Fruit fly (Drosophila melanogaster) whole organism, embryonic: ENCODE data around the gene CG7304.

Experiments used
- Abd-B ChIP-seq: fragments of 200-800 bp; sonication (Bioruptor generic); optimal IDR thresholded peaks from 2 replicates; lab custom pipeline; 2018; ENCODE audit warnings: missing biosample characterization, mild to moderate bottlenecking, missing genetic modification characterization, moderate library complexity
- Ada2b ChIP-seq: fragments of 200-800 bp; sonication (Bioruptor generic); IDR thresholded peaks from 2 replicates; pipeline ENCODE4 v1.3.6; 2022; ENCODE audit warnings: missing biosample characterization, missing genetic modification characterization
- Adf1 ChIP-seq: fragments of 200-800 bp; sonication (Bioruptor generic); IDR thresholded peaks from 2 replicates; pipeline ENCODE4 v1.3.6; 2022; ENCODE audit warnings: missing biosample characterization, missing genetic modification characterization
- Atf3 ChIP-seq: fragments of 200-800 bp; sonication (Bioruptor generic); optimal IDR thresholded peaks from 3 replicates; lab custom pipeline; 2016; ENCODE audit warnings: missing biosample characterization, missing genetic modification characterization
- BtbVII ChIP-seq: fragments of 200-800 bp; sonication (Bioruptor generic); optimal IDR thresholded peaks from 3 replicates; lab custom pipeline; 2017; ENCODE audit warnings: missing biosample characterization, mild to moderate bottlenecking, missing genetic modification characterization
- CG12155 ChIP-seq: fragments of 200-800 bp; sonication (Bioruptor generic); optimal IDR thresholded peaks from 3 replicates; lab custom pipeline; 2016; ENCODE audit warnings: missing biosample characterization, missing genetic modification characterization
- CG12769 ChIP-seq: fragments of 200-800 bp; sonication (Bioruptor generic); optimal IDR thresholded peaks from 2 replicates; lab custom pipeline; 2019; ENCODE audit warnings: missing biosample characterization, mild to moderate bottlenecking, missing genetic modification characterization, moderate library complexity
- CG13287 ChIP-seq: fragments of 200-800 bp; sonication (Bioruptor generic); IDR thresholded peaks from 2 replicates; pipeline ENCODE4 v1.3.6; 2022; ENCODE audit warnings: missing biosample characterization, missing genetic modification characterization; ENCODE audit not compliant: partially characterized antibody
- CG14441 ChIP-seq: fragments of 200-800 bp; sonication (Bioruptor generic); IDR thresholded peaks from 2 replicates; pipeline ENCODE4 v1.3.6; 2022; ENCODE audit warnings: missing biosample characterization, missing genetic modification characterization
- CG1647 ChIP-seq: fragments of 200-800 bp; sonication (Bioruptor generic); optimal IDR thresholded peaks from 3 replicates; lab custom pipeline; 2016; ENCODE audit warnings: missing biosample characterization, missing genetic modification characterization
- CG1832 ChIP-seq: fragments of 200-800 bp; sonication (Bioruptor generic); optimal IDR thresholded peaks from 2 replicates; lab custom pipeline; 2017; ENCODE audit warnings: missing biosample characterization, mild to moderate bottlenecking, missing genetic modification characterization, inconsistent platforms
- CG18476 ChIP-seq: fragments of 200-800 bp; sonication (Bioruptor generic); optimal IDR thresholded peaks from 2 replicates; lab custom pipeline; 2016; ENCODE audit warnings: missing biosample characterization, mild to moderate bottlenecking, missing genetic modification characterization
- CG2116 ChIP-seq: fragments of 200-800 bp; sonication (Bioruptor generic); optimal IDR thresholded peaks from 3 replicates; lab custom pipeline; 2018; ENCODE audit warnings: missing biosample characterization, mild to moderate bottlenecking, missing genetic modification characterization
- CG3726 ChIP-seq: fragments of 200-800 bp; sonication (Bioruptor generic); IDR thresholded peaks from 3 replicates; pipeline ENCODE4, ENCODE4 v1.3.6; 2022; ENCODE audit warnings: missing biosample characterization, missing genetic modification characterization
- CTCF ChIP-seq: fragments of 200-800 bp; sonication (Bioruptor generic); optimal IDR thresholded peaks from 2 replicates; lab custom pipeline; 2017; ENCODE audit warnings: missing biosample characterization, mild to moderate bottlenecking, missing genetic modification characterization, moderate library complexity
- CkIIα-i1 ChIP-seq: fragments of 200-800 bp; sonication (Bioruptor generic); IDR thresholded peaks from 2 replicates; pipeline ENCODE4 v1.3.6; 2022; ENCODE audit warnings: missing biosample characterization, missing genetic modification characterization
- Dfd ChIP-seq, 2 experiments: fragments of >200 bp; optimal IDR thresholded peaks; 2 replicates each; lab custom pipeline; 2017; ENCODE audit warnings: missing biosample characterization in 2 of 2, missing genetic modification characterization in 2 of 2
- Dref ChIP-seq: fragments of 200-800 bp; sonication (Bioruptor generic); IDR thresholded peaks from 2 replicates; pipeline ENCODE4 v1.3.6; 2022; ENCODE audit warnings: missing biosample characterization, missing genetic modification characterization
- Lim3 ChIP-seq: fragments of 200-800 bp; sonication (Bioruptor generic); IDR thresholded peaks from 2 replicates; pipeline ENCODE4 v1.3.6; 2022; ENCODE audit warnings: missing biosample characterization, missing genetic modification characterization
- MTF-1 ChIP-seq: fragments of 200-800 bp; sonication (Bioruptor generic); optimal IDR thresholded peaks from 2 replicates; lab custom pipeline; 2018; ENCODE audit warnings: missing biosample characterization, mild to moderate bottlenecking, missing genetic modification characterization, borderline replicate concordance
- Mad ChIP-seq: fragments of 200-800 bp; sonication (Bioruptor generic); optimal IDR thresholded peaks from 2 replicates; lab custom pipeline; 2016; ENCODE audit warnings: missing biosample characterization, missing genetic modification characterization
- Mes4 ChIP-seq: fragments of 200-800 bp; sonication (Bioruptor generic); optimal IDR thresholded peaks from 2 replicates; lab custom pipeline; 2016; ENCODE audit warnings: missing biosample characterization, missing genetic modification characterization
- NK7.1 ChIP-seq: fragments of 200-800 bp; sonication (Bioruptor generic); optimal IDR thresholded peaks from 3 replicates; lab custom pipeline; 2016; ENCODE audit warnings: missing biosample characterization, missing genetic modification characterization
- Nf-YA ChIP-seq: fragments of 200-800 bp; sonication (Bioruptor generic); IDR thresholded peaks from 2 replicates; pipeline ENCODE4 v1.3.6; 2022; ENCODE audit warnings: missing biosample characterization, missing genetic modification characterization
- Oli ChIP-seq: fragments of 200-800 bp; sonication (Bioruptor generic); optimal IDR thresholded peaks from 2 replicates; lab custom pipeline; 2018; ENCODE audit warnings: missing biosample characterization, mild to moderate bottlenecking, missing genetic modification characterization, moderate library complexity
- Side ChIP-seq: fragments of 200-800 bp; sonication (Bioruptor generic); optimal IDR thresholded peaks from 2 replicates; lab custom pipeline; 2016; ENCODE audit warnings: missing biosample characterization, missing genetic modification characterization
- Ssrp ChIP-seq: fragments of 200-800 bp; sonication (Bioruptor generic); optimal IDR thresholded peaks from 2 replicates; lab custom pipeline; 2018; ENCODE audit warnings: missing biosample characterization, mild to moderate bottlenecking, missing genetic modification characterization, moderate library complexity
- Taf1 ChIP-seq: fragments of 200-800 bp; sonication (Bioruptor generic); IDR thresholded peaks from 2 replicates; pipeline ENCODE4 v1.3.6; 2022; ENCODE audit warnings: missing biosample characterization, missing genetic modification characterization
- az2 ChIP-seq: fragments of 200-800 bp; sonication (Bioruptor generic); optimal IDR thresholded peaks from 3 replicates; lab custom pipeline; 2016; ENCODE audit warnings: missing biosample characterization, missing genetic modification characterization
- bab2 ChIP-seq: fragments of 200-800 bp; sonication (Bioruptor generic); optimal IDR thresholded peaks from 2 replicates; lab custom pipeline; 2016; ENCODE audit warnings: missing biosample characterization, missing genetic modification characterization
- bcd ChIP-seq: fragments of 200-800 bp; sonication (Bioruptor generic); optimal IDR thresholded peaks from 2 replicates; lab custom pipeline; 2017; ENCODE audit warnings: missing biosample characterization, mild to moderate bottlenecking, missing genetic modification characterization
- cad ChIP-seq: fragments of >200 bp; optimal IDR thresholded peaks from 2 replicates; lab custom pipeline; 2017; ENCODE audit warnings: missing biosample characterization, missing genetic modification characterization
- cato ChIP-seq: fragments of 200-800 bp; sonication (Bioruptor generic); optimal IDR thresholded peaks from 2 replicates; lab custom pipeline; 2016; ENCODE audit warnings: missing biosample characterization, missing genetic modification characterization, borderline replicate concordance
- cwo ChIP-seq: fragments of 200-800 bp; sonication (Bioruptor generic); optimal IDR thresholded peaks from 3 replicates; lab custom pipeline; 2017; ENCODE audit warnings: missing biosample characterization, missing genetic modification characterization, mild to moderate bottlenecking, moderate library complexity, missing genetic modification reagents
- eve ChIP-seq, 2 experiments: fragments of >200 bp; optimal IDR thresholded peaks; 2 replicates each; lab custom pipeline; 2017; ENCODE audit warnings: missing biosample characterization in 2 of 2, missing genetic modification characterization in 2 of 2
- fu2 ChIP-seq: fragments of 200-800 bp; sonication (Bioruptor generic); optimal IDR thresholded peaks from 2 replicates; lab custom pipeline; 2016; ENCODE audit warnings: missing biosample characterization, missing genetic modification characterization
- gce ChIP-seq: fragments of 200-800 bp; sonication (Bioruptor generic); IDR thresholded peaks from 3 replicates; pipeline ENCODE4 v1.3.6; 2022; ENCODE audit warnings: missing biosample characterization, missing genetic modification characterization
- gfzf ChIP-seq: fragments of 200-800 bp; sonication (Bioruptor generic); optimal IDR thresholded peaks from 2 replicates; lab custom pipeline; 2016; ENCODE audit warnings: missing biosample characterization, mild to moderate bottlenecking, missing genetic modification characterization, moderate library complexity
- hkb ChIP-seq, 2 experiments: fragments of 200-800 bp in 1 of 2; fragments of >200 bp in 1 of 2; sonication (Bioruptor generic) in 1 of 2; IDR thresholded peaks in 1 of 2; optimal IDR thresholded peaks in 1 of 2; 2 replicates each; pipeline versions ENCODE4 v1.3.6 to Lab custom; 2017 to 2022; ENCODE audit warnings: missing biosample characterization in 1 of 2, missing genetic modification characterization in 1 of 2
- klu ChIP-seq: fragments of 200-800 bp; sonication (Bioruptor generic); IDR thresholded peaks from 2 replicates; pipeline ENCODE4 v1.3.6; 2022; ENCODE audit warnings: missing biosample characterization, missing genetic modification characterization
- nmo ChIP-seq: fragments of 200-800 bp; sonication (Bioruptor generic); optimal IDR thresholded peaks from 2 replicates; lab custom pipeline; 2018; ENCODE audit warnings: missing biosample characterization, mild to moderate bottlenecking, missing genetic modification characterization, moderate library complexity
- oc ChIP-seq: fragments of 200-800 bp; sonication (Bioruptor generic); optimal IDR thresholded peaks from 2 replicates; lab custom pipeline; 2018; ENCODE audit warnings: missing biosample characterization, mild to moderate bottlenecking, missing genetic modification characterization, moderate library complexity
- pfk ChIP-seq: fragments of 200-800 bp; sonication (Bioruptor generic); optimal IDR thresholded peaks from 2 replicates; lab custom pipeline; 2018; ENCODE audit warnings: missing biosample characterization, mild to moderate bottlenecking, missing genetic modification characterization, moderate library complexity
- pnt ChIP-seq: fragments of 200-800 bp; sonication (Bioruptor generic); optimal IDR thresholded peaks from 3 replicates; lab custom pipeline; 2016; ENCODE audit warnings: missing biosample characterization, missing genetic modification characterization
- prd ChIP-seq, 3 experiments: fragments of >200 bp in 2 of 3; fragments of 200-800 bp in 1 of 3; sonication (Bioruptor generic) in 1 of 3; optimal IDR thresholded peaks in 2 of 3; IDR thresholded peaks in 1 of 3; 2 replicates in 2 of 3; 3 replicates in 1 of 3; pipeline versions ENCODE4 v1.3.6 to Lab custom; 2017 to 2022; ENCODE audit warnings: missing biosample characterization in 1 of 3, missing genetic modification characterization in 1 of 3
- pros ChIP-seq: fragments of 200-800 bp; sonication (Bioruptor generic); optimal IDR thresholded peaks from 3 replicates; lab custom pipeline; 2019; ENCODE audit warnings: missing biosample characterization, mild to moderate bottlenecking, missing genetic modification characterization, moderate library complexity
- pum ChIP-seq: fragments of 200-800 bp; sonication (Bioruptor generic); optimal IDR thresholded peaks from 2 replicates; lab custom pipeline; 2016; ENCODE audit warnings: missing biosample characterization, missing genetic modification characterization
- ranshi ChIP-seq: fragments of 200-800 bp; sonication (Bioruptor generic); IDR thresholded peaks from 2 replicates; pipeline ENCODE4 v1.3.6; 2022; ENCODE audit warnings: missing biosample characterization, missing genetic modification characterization
- sima ChIP-seq: fragments of 200-800 bp; sonication (Bioruptor generic); optimal IDR thresholded peaks from 2 replicates; lab custom pipeline; 2016; ENCODE audit warnings: missing biosample characterization, missing genetic modification characterization
- tgo ChIP-seq: fragments of 200-800 bp; sonication (Bioruptor generic); IDR thresholded peaks from 3 replicates; pipeline ENCODE4 v1.3.6; 2022; ENCODE audit warnings: missing biosample characterization, missing genetic modification characterization
- tin ChIP-seq: fragments of 200-800 bp; sonication (Bioruptor generic); optimal IDR thresholded peaks from 3 replicates; lab custom pipeline; 2016; ENCODE audit warnings: missing biosample characterization, missing genetic modification characterization

Gene CG7304

dm6 chr3L:15729306-15730006, 49.9 kb downstream of the CG7304 start (continued):
- TF ChIP-seq klu (GFP tag; lab: Robert Waterston, UW), result no peak
- TF ChIP-seq cwo, result no peak
- TF ChIP-seq tgo, result no peak
- no peak for TF ChIP-seq eve (GFP tag; optimal IDR thresholded peaks at IDR 0.05; lab: Kevin White, UChicago)
- TF ChIP-seq cad, result no peak
- TF ChIP-seq bcd (GFP tag; lab: Kevin White, UChicago), result no peak
- TF ChIP-seq pros (GFP tag; lab: Kevin White, UChicago), result peak; percentile 60
- TF ChIP-seq CG1647 (GFP tag; lab: Kevin White, UChicago), result no peak
- TF ChIP-seq CG3726 (GFP tag; lab: Robert Waterston, UW), result no peak; the same call in 2 of the 3 replicates
- TF ChIP-seq Abd-B (GFP tag; lab: Kevin White, UChicago), result no peak
- no peak for TF ChIP-seq fu2 (GFP tag; lab: Kevin White, UChicago)
- TF ChIP-seq oc, result peak; percentile 24
- no peak for TF ChIP-seq CG2116 (GFP tag; lab: Kevin White, UChicago)
- TF ChIP-seq Dfd (GFP tag; optimal IDR thresholded peaks at IDR 0.05; lab: Kevin White, UChicago), result no peak
- TF ChIP-seq gfzf (GFP tag; lab: Kevin White, UChicago), result no peak
- TF ChIP-seq CkIIα-i1 (GFP tag; lab: Robert Waterston, UW), result no peak
- TF ChIP-seq Side (GFP tag; lab: Kevin White, UChicago), result peak; percentile 28
- no peak for TF ChIP-seq ranshi
- TF ChIP-seq gce (GFP tag; lab: Robert Waterston, UW), result peak; percentile 69; the same call in 1 of the 3 replicates
- no peak for TF ChIP-seq Oli (tag; lab: Kevin White, UChicago)
- TF ChIP-seq BtbVII (GFP tag; lab: Kevin White, UChicago), result no peak
- TF ChIP-seq Nf-YA (GFP tag; lab: Robert Waterston, UW), result no peak
- peak; percentile 10 for TF ChIP-seq hkb (optimal IDR thresholded peaks at IDR 0.05; lab: Kevin White, UChicago)
- TF ChIP-seq hkb (GFP tag; IDR thresholded peaks at IDR 0.05; lab: Robert Waterston, UW), result peak; percentile 63
- no peak for TF ChIP-seq CG18476 (GFP tag; lab: Kevin White, UChicago)
- TF ChIP-seq Lim3 (GFP tag; lab: Robert Waterston, UW), result no peak
- TF ChIP-seq sima (GFP tag; lab: Kevin White, UChicago), result no peak
- peak; percentile 63 for TF ChIP-seq CG13287 (GFP tag; lab: Robert Waterston, UW)
- peak; percentile 25 for TF ChIP-seq CG12769
- TF ChIP-seq Atf3 (GFP tag; lab: Kevin White, UChicago), result no peak
- TF ChIP-seq prd (optimal IDR thresholded peaks at IDR 0.05; lab: Kevin White, UChicago), result no peak
- TF ChIP-seq prd (GFP tag; IDR thresholded peaks at IDR 0.05; lab: Robert Waterston, UW), result no peak
- no peak for TF ChIP-seq az2 (GFP tag; lab: Kevin White, UChicago)
- no peak for TF ChIP-seq Taf1
- no peak for TF ChIP-seq pnt (GFP tag; lab: Kevin White, UChicago)
- no peak for TF ChIP-seq bab2
- TF ChIP-seq CTCF (GFP tag; lab: Kevin White, UChicago), result no peak
- no peak for TF ChIP-seq CG14441 (GFP tag; lab: Robert Waterston, UW)
- TF ChIP-seq pfk (GFP tag; lab: Kevin White, UChicago), result no peak
- no peak for TF ChIP-seq Ssrp (tag; lab: Kevin White, UChicago)
- TF ChIP-seq tin (GFP tag; lab: Kevin White, UChicago), result no peak
- TF ChIP-seq CG12155 (GFP tag; lab: Kevin White, UChicago), result no peak
- no peak for TF ChIP-seq Mad (GFP tag; lab: Kevin White, UChicago)
- no peak for TF ChIP-seq Dref
- no peak for TF ChIP-seq nmo (GFP tag; lab: Kevin White, UChicago)
- no peak for TF ChIP-seq Ada2b (GFP tag; lab: Robert Waterston, UW)
- TF ChIP-seq CG1832 (GFP tag; lab: Kevin White, UChicago), result no peak
- TF ChIP-seq pum (GFP tag; lab: Kevin White, UChicago), result no peak
- TF ChIP-seq cato (GFP tag; lab: Kevin White, UChicago), result no peak
- no peak for TF ChIP-seq NK7.1
- TF ChIP-seq MTF-1 (GFP tag; lab: Kevin White, UChicago), result peak; percentile 41
- peak; percentile 27 for TF ChIP-seq Mes4 (GFP tag; lab: Kevin White, UChicago)
- TF ChIP-seq Adf1 (GFP tag; lab: Robert Waterston, UW), result no peak
